Fruit fly (Drosophila melanogaster) whole organism, pupa: ENCODE data around the gene Cpr65Aw.

ENCODE experiments used
- CG10348 ChIP-seq: fragments of 200-800 bp; sonication (Bioruptor generic); IDR thresholded peaks from 2 replicates; pipeline ENCODE4 v1.3.6; 2022; ENCODE audit warnings: missing biosample characterization, missing genetic modification characterization
- CG34367 ChIP-seq: fragments of 200-800 bp; sonication (Bioruptor generic); optimal IDR thresholded peaks from 2 replicates; lab custom pipeline; 2018; ENCODE audit warnings: missing biosample characterization, mild to moderate bottlenecking, missing genetic modification characterization
- CG8159 ChIP-seq: fragments of 200-800 bp; sonication (Bioruptor generic); optimal IDR thresholded peaks from 3 replicates; lab custom pipeline; 2018; ENCODE audit warnings: missing biosample characterization, mild to moderate bottlenecking, missing genetic modification characterization, moderate library complexity
- CG8301 ChIP-seq: fragments of 200-800 bp; sonication (Bioruptor generic); optimal IDR thresholded peaks from 2 replicates; lab custom pipeline; 2018; ENCODE audit warnings: missing biosample characterization, mild to moderate bottlenecking, missing genetic modification characterization
- CG9948 ChIP-seq: fragments of 200-800 bp; sonication (Bioruptor generic); optimal IDR thresholded peaks from 2 replicates; lab custom pipeline; 2018; ENCODE audit warnings: missing biosample characterization, mild to moderate bottlenecking, missing genetic modification characterization, moderate library complexity
- EcR ChIP-seq: fragments of 200-800 bp; sonication (Bioruptor generic); optimal IDR thresholded peaks from 3 replicates; lab custom pipeline; 2019; ENCODE audit warnings: missing biosample characterization, missing genetic modification characterization, mild to moderate bottlenecking, moderate library complexity, missing genetic modification reagents
- Pif1B ChIP-seq: fragments of 200-800 bp; sonication (Bioruptor generic); optimal IDR thresholded peaks from 3 replicates; lab custom pipeline; 2016; ENCODE audit warnings: missing biosample characterization, missing genetic modification characterization
- rn ChIP-seq: fragments of 200-800 bp; sonication (Bioruptor generic); IDR thresholded peaks from 2 replicates; pipeline ENCODE4 v1.3.6; 2022; ENCODE audit warnings: missing biosample characterization, missing genetic modification characterization

dm6 chr3L:6130944-6131343 is 11.3 kb downstream of the Cpr65Aw start, which contains the start of gene Lcp65Ag3:
- TF ChIP-seq Pif1B (GFP tag; lab: Kevin White, UChicago) (no peak), CG34367 (tag; lab: Kevin White, UChicago) (no peak), CG10348 (GFP tag; lab: Robert Waterston, UW) (no peak), EcR (GFP tag; lab: Kevin White, UChicago) (no peak), CG8301 (tag; lab: Kevin White, UChicago) (no peak), rn (GFP tag; lab: Robert Waterston, UW) (no peak), CG9948 (tag; lab: Kevin White, UChicago) (no peak), CG8159 (tag; lab: Kevin White, UChicago) (no peak)
